Fruit fly (Drosophila melanogaster): Measurements from ENCODE around the gene Lip4.

The Lip4 gene

dm6 chr2L:10528984-10529383 lies 1.6 kb downstream of the Lip4 start (continued):
- TF ChIP-seq Ets65A (GFP tag) = no peak
- peak; percentile 23 for TF ChIP-seq CG10543 (GFP tag; optimal IDR thresholded peaks at IDR 0.05)
- no peak for TF ChIP-seq nau (GFP tag; optimal IDR thresholded peaks at IDR 0.05)
- TF ChIP-seq chinmo (GFP tag; IDR thresholded peaks at IDR 0.05; ENCODE audit: partially characterized antibody) = 0 out of 4 replicates have a peak, but pooled peaks have one; percentile 32
- no peak for TF ChIP-seq TFAM (GFP tag; optimal IDR thresholded peaks at IDR 0.05)
- TF ChIP-seq CG11504 (tag; optimal IDR thresholded peaks at IDR 0.05) = peak; percentile 98
- TF ChIP-seq sr (GFP tag; IDR thresholded peaks at IDR 0.05) = no peak
- no peak for TF ChIP-seq CG32532 (GFP tag; IDR thresholded peaks at IDR 0.05)
- peak; percentile 90 for TF ChIP-seq cwo (GFP tag; optimal IDR thresholded peaks at IDR 0.05)
- no peak for TF ChIP-seq her (GFP tag; optimal IDR thresholded peaks at IDR 0.05)
- no peak for TF ChIP-seq NfI (GFP tag; optimal IDR thresholded peaks at IDR 0.05)
- TF ChIP-seq CG42726 (GFP tag; IDR thresholded peaks at IDR 0.05; ENCODE audit: partially characterized antibody) = 0 out of 2 replicates have a peak, but pooled peaks have one; percentile 15
- no peak for TF ChIP-seq dmrt11E (tag; optimal IDR thresholded peaks at IDR 0.05)
- no peak for TF ChIP-seq CG7928 (GFP tag; optimal IDR thresholded peaks at IDR 0.05)
- no peak for TF ChIP-seq CG9817 (tag; optimal IDR thresholded peaks at IDR 0.05)
- peak; percentile 83 for TF ChIP-seq CG34376 (GFP tag; optimal IDR thresholded peaks at IDR 0.05)
- no peak for TF ChIP-seq toy (GFP tag; IDR thresholded peaks at IDR 0.05)
- TF ChIP-seq HLH54F (GFP tag; optimal IDR thresholded peaks at IDR 0.05) = no peak

dm6 chr2L:10530089-10530488 lies 2.7 kb downstream of the Lip4 start:
- TF ChIP-seq mld (GFP tag; IDR thresholded peaks at IDR 0.05; ENCODE audit: partially characterized antibody) (no peak), CG1792 (GFP tag; optimal IDR thresholded peaks at IDR 0.05) (no peak), Bgb (GFP tag; IDR thresholded peaks at IDR 0.05; ENCODE audit: partially characterized antibody) (no peak), CG12744 (GFP tag; optimal IDR thresholded peaks at IDR 0.05) (no peak), CG13123 (GFP tag; optimal IDR thresholded peaks at IDR 0.05) (no peak), stwl (tag; optimal IDR thresholded peaks at IDR 0.05) (no peak), sisA (GFP tag; IDR thresholded peaks at IDR 0.05) (no peak), CG4404 (GFP tag; IDR thresholded peaks at IDR 0.05) (no peak), CG8388 (GFP tag; optimal IDR thresholded peaks at IDR 0.05) (no peak), Hand (GFP tag; optimal IDR thresholded peaks at IDR 0.05) (no peak), CG3726 (GFP tag; IDR thresholded peaks at IDR 0.05) (no peak)

dm6 chr2L:10531521-10531920 lies 4.1 kb downstream of the Lip4 start, which contains the start of gene CG18301:
Gene CG18301 (plus strand): TSS chr2L:10531821.
- no peak for TF ChIP-seq CG3163 (GFP tag; optimal IDR thresholded peaks at IDR 0.05)
- no peak for TF ChIP-seq grau (tag; optimal IDR thresholded peaks at IDR 0.05)

- TF ChIP-seq CG42726 (GFP tag; IDR thresholded peaks at IDR 0.05; ENCODE audit: partially characterized antibody) = no peak
- no peak for TF ChIP-seq CG32772 (GFP tag; IDR thresholded peaks at IDR 0.05)
Observed at dm6 chr2L:10534022-10534421, 6.7 kb downstream of the Lip4 start, which contains the start of gene CG18302. Gene CG18302 (plus strand): TSS chr2L:10534322.

dm6 chr2L:10539360-10539759 lies 12.0 kb downstream of the Lip4 start:
- TF ChIP-seq crol (GFP tag; IDR thresholded peaks at IDR 0.05) (peak; percentile 65), CG13424 (tag; optimal IDR thresholded peaks at IDR 0.05) (no peak), Sox102F (GFP tag; optimal IDR thresholded peaks at IDR 0.05) (no peak), pros (GFP tag; optimal IDR thresholded peaks at IDR 0.05) (no peak), odd (GFP tag; optimal IDR thresholded peaks at IDR 0.05) (no peak), CG15073 (GFP tag; optimal IDR thresholded peaks at IDR 0.05) (no peak), hbn (GFP tag; IDR thresholded peaks at IDR 0.05; ENCODE audit: partially characterized antibody) (no peak)
